Fruit fly (Drosophila melanogaster): Measurements from ENCODE around the gene CG46462.

CG46462 gene

DNA sequence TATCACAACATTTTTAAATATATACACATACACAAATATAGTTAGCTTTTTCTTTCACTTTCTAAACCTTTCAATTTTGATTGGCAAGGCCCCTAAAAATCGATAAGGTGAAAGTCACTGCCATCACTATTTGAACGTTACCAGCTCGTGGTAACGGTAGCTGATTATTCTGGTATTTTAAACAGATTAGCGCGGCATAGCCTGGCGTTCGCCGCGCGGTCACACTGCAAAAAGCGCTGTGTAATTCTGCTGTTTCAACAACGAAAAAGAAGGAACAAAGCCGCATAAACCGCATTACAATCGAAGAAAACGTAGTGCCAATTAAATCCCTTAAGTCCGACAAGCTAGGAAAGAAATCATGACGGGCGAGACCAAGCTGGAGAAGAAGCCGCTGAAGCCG is 16.7 kb upstream of the CG46462 start, which contains the start of gene Rpn1:
Gene Rpn1 (plus strand): TSS at position 219 of the 400 bp plus-strand sequence.
- TF ChIP-seq CG14711 (tag; optimal IDR thresholded peaks at IDR 0.05) = peak; percentile 12
- peak; percentile 33 for TF ChIP-seq ovo (GFP tag; optimal IDR thresholded peaks at IDR 0.05)
- TF ChIP-seq toe (GFP tag; optimal IDR thresholded peaks at IDR 0.05) = no peak
- peak in 1 of 2 experiments; percentile 70 for TF ChIP-seq cnc (optimal IDR thresholded peaks at IDR 0.05)
- TF ChIP-seq CG1620 (GFP tag; optimal IDR thresholded peaks at IDR 0.05) = peak; percentile 63
- no peak for TF ChIP-seq pad (GFP tag; optimal IDR thresholded peaks at IDR 0.05)
- peak; percentile 64 for TF ChIP-seq Mnt (GFP tag; optimal IDR thresholded peaks at IDR 0.05)
- no peak for TF ChIP-seq CG12768 (GFP tag; optimal IDR thresholded peaks at IDR 0.05)
- no peak for TF ChIP-seq Hr96 (GFP tag; optimal IDR thresholded peaks at IDR 0.05)
- peak; percentile 55 for TF ChIP-seq bab1 (GFP tag; optimal IDR thresholded peaks at IDR 0.05)

DNA sequence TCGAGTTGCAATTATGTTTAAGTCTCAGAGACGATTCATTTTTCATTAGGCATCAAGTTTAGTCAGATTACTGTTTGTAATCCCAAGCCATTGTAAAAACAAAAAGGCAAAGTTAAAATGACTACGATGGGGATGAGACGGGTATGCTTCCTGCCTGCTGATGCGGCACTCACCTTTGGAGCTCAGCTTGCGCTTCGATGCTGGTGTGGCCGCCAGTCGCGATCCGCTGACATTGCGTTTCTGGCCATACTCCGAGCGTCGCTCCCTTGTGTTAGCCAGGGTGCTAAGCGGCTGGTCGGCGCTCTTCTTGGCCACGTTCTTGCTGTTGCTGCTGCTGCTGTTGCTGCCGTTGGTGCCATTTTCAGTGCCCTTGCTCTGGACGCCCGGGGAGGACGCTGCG is 11.5 kb upstream of the CG46462 start:
- TF ChIP-seq tj (GFP tag; optimal IDR thresholded peaks at IDR 0.05) = peak; percentile 91
- no peak for TF ChIP-seq Clk (GFP tag; optimal IDR thresholded peaks at IDR 0.05)

DNA sequence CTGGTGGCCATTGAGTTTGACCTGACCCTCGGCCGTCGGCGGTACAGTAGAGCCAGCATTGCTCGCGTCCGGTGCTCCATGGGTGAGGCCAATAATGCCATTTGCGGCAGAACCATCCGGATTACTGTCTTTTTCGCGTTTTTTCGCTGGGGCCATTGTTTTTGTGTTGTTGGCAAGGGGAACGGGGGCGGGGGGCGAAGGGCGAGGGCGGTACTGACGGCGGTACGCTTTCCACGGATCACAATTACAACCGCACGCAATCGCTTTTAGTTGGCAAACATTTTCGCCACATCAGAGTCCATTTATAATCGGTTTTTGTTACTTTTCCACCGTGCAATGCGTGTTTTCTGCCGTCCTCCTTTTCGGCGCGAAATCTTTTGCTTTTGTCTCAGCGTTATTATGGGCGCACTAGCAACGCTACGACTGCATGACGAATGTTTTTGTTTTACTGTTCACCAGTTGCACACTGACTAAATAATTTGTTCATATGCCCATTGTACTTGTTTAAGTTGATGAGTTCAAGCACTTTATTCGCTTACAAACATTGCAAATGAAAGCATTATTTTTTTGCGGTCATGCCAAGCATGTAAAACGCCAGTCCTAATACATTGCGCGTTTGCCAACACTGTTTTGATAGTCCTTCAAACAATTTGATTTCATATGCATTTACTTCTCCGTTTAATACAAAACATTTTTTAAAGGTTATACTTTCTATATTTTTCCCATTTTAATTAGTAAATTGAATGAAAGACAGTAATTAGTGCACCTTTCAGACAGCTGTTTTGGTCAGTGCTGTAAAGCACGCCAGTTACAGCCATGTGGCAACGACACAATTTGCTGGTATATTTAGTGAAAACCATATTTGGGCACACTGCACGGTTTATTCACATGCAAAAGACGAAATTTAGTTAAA is 8.4 kb upstream of the CG46462 start, which contains the start of gene Pfdn6:
Gene Pfdn6 (plus strand): TSS at position 839 of the 913 bp plus-strand sequence.
- TF ChIP-seq CG33017 (tag; optimal IDR thresholded peaks at IDR 0.05) = peak; percentile 64
- no peak for TF ChIP-seq cnc (optimal IDR thresholded peaks at IDR 0.05)
- TF ChIP-seq Hr96 (GFP tag; optimal IDR thresholded peaks at IDR 0.05) = no peak
- TF ChIP-seq tj (GFP tag; optimal IDR thresholded peaks at IDR 0.05) = peak; percentile 80
- peak; percentile 85 for TF ChIP-seq Crg-1 (GFP tag; optimal IDR thresholded peaks at IDR 0.05)
- TF ChIP-seq CG14711 (tag; optimal IDR thresholded peaks at IDR 0.05) = peak; percentile 67
- TF ChIP-seq CG1620 (GFP tag; optimal IDR thresholded peaks at IDR 0.05) = peak; percentile 77
- TF ChIP-seq CG5204 (GFP tag; optimal IDR thresholded peaks at IDR 0.05) = no peak
- TF ChIP-seq CG11617 (GFP tag; optimal IDR thresholded peaks at IDR 0.05) = peak; percentile 94
- peak; percentile 79 for TF ChIP-seq CG7045 (GFP tag; optimal IDR thresholded peaks at IDR 0.05)
- peak; percentile 43 for TF ChIP-seq cic (GFP tag; optimal IDR thresholded peaks at IDR 0.05)
- TF ChIP-seq pad (GFP tag; optimal IDR thresholded peaks at IDR 0.05) = peak; percentile 78
- peak; percentile 69 for TF ChIP-seq CG12768 (GFP tag; optimal IDR thresholded peaks at IDR 0.05)
- peak; percentile 65 for TF ChIP-seq ovo (GFP tag; optimal IDR thresholded peaks at IDR 0.05)
- peak; percentile 88 for TF ChIP-seq Mnt (GFP tag; optimal IDR thresholded peaks at IDR 0.05)
- TF ChIP-seq toe (GFP tag; optimal IDR thresholded peaks at IDR 0.05) = peak; percentile 61
- TF ChIP-seq kay (GFP tag; ENCODE audit: borderline replicate concordance) = no peak
- peak; percentile 76 for TF ChIP-seq Clk (GFP tag; optimal IDR thresholded peaks at IDR 0.05)
- peak; percentile 70 for TF ChIP-seq CG7101 (tag; optimal IDR thresholded peaks at IDR 0.05)
- TF ChIP-seq bab1 (GFP tag; optimal IDR thresholded peaks at IDR 0.05) = peak; percentile 97

DNA sequence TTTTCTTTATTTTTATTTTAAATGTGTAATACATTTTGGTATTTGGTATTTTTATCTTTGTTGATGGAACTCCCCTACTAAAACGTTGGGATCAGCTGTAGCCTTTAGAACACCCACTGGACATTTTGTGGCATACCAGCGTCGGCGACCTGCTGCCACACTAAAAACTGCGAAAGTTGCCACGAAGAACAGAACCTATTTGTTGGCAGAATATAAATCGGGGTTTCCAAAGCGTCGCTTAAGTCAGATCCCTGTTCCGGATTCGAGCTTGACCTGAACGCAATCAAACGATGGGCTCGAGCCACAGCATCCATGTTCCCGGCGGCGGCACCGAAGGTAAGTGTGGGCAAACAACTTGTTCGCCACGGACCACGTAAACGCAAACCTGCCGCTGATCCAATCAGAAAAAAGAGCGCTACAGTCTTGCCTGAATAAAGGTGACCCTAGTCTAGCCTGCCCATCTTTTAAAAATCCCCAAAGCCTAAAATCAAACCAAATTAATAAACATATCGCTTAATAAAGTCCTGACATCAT is 6.7 kb upstream of the CG46462 start, which contains the start of gene Grasp65:
Gene Grasp65 (plus strand): TSS at position 173 of the 534 bp plus-strand sequence.
- TF ChIP-seq Mnt (GFP tag; optimal IDR thresholded peaks at IDR 0.05) = no peak
- TF ChIP-seq pad (GFP tag; optimal IDR thresholded peaks at IDR 0.05) = no peak
- no peak for TF ChIP-seq cnc (optimal IDR thresholded peaks at IDR 0.05)
- no peak for TF ChIP-seq CG5204 (GFP tag; optimal IDR thresholded peaks at IDR 0.05)
- TF ChIP-seq Hr96 (GFP tag; optimal IDR thresholded peaks at IDR 0.05) = no peak
- TF ChIP-seq CG7045 (GFP tag; optimal IDR thresholded peaks at IDR 0.05) = peak; percentile 4
- peak; percentile 22 for TF ChIP-seq tj (GFP tag; optimal IDR thresholded peaks at IDR 0.05)
- TF ChIP-seq CG12768 (GFP tag; optimal IDR thresholded peaks at IDR 0.05) = no peak
- TF ChIP-seq cic (GFP tag; optimal IDR thresholded peaks at IDR 0.05) = peak; percentile 27
- no peak for TF ChIP-seq kay (GFP tag; ENCODE audit: borderline replicate concordance)
- peak; percentile 31 for TF ChIP-seq CG7101 (tag; optimal IDR thresholded peaks at IDR 0.05)
- peak; percentile 17 for TF ChIP-seq CG11617 (GFP tag; optimal IDR thresholded peaks at IDR 0.05)
- no peak for TF ChIP-seq CG1620 (GFP tag; optimal IDR thresholded peaks at IDR 0.05)
- TF ChIP-seq bab1 (GFP tag; optimal IDR thresholded peaks at IDR 0.05) = peak; percentile 67
- TF ChIP-seq Crg-1 (GFP tag; optimal IDR thresholded peaks at IDR 0.05) = no peak
- no peak for TF ChIP-seq ovo (GFP tag; optimal IDR thresholded peaks at IDR 0.05)
- TF ChIP-seq toe (GFP tag; optimal IDR thresholded peaks at IDR 0.05) = no peak
- TF ChIP-seq Clk (GFP tag; optimal IDR thresholded peaks at IDR 0.05) = no peak
- no peak for TF ChIP-seq CG14711 (tag; optimal IDR thresholded peaks at IDR 0.05)
- TF ChIP-seq CG33017 (tag; optimal IDR thresholded peaks at IDR 0.05) = peak; percentile 13

- TF ChIP-seq CG14711 (tag; optimal IDR thresholded peaks at IDR 0.05) = peak; percentile 74
- peak; percentile 6 for TF ChIP-seq Crg-1 (GFP tag; optimal IDR thresholded peaks at IDR 0.05)
- TF ChIP-seq cic (GFP tag; optimal IDR thresholded peaks at IDR 0.05) = no peak
- no peak for TF ChIP-seq CG5204 (GFP tag; optimal IDR thresholded peaks at IDR 0.05)
- TF ChIP-seq CG12768 (GFP tag; optimal IDR thresholded peaks at IDR 0.05) = peak; percentile 43
- peak; percentile 7 for TF ChIP-seq tj (GFP tag; optimal IDR thresholded peaks at IDR 0.05)
- TF ChIP-seq cnc (optimal IDR thresholded peaks at IDR 0.05) = no peak
- peak; percentile 63 for TF ChIP-seq Hr96 (GFP tag; optimal IDR thresholded peaks at IDR 0.05)
- peak; percentile 79 for TF ChIP-seq CG1620 (GFP tag; optimal IDR thresholded peaks at IDR 0.05)
- peak; percentile 31 for TF ChIP-seq ovo (GFP tag; optimal IDR thresholded peaks at IDR 0.05)
- TF ChIP-seq CG7101 (tag; optimal IDR thresholded peaks at IDR 0.05) = peak; percentile 75
- TF ChIP-seq kay (GFP tag; ENCODE audit: borderline replicate concordance) = no peak
- TF ChIP-seq toe (GFP tag; optimal IDR thresholded peaks at IDR 0.05) = peak; percentile 76
- no peak for TF ChIP-seq Mnt (GFP tag; optimal IDR thresholded peaks at IDR 0.05)
- no peak for TF ChIP-seq pad (GFP tag; optimal IDR thresholded peaks at IDR 0.05)
- peak; percentile 28 for TF ChIP-seq Clk (GFP tag; optimal IDR thresholded peaks at IDR 0.05)
- TF ChIP-seq CG11617 (GFP tag; optimal IDR thresholded peaks at IDR 0.05) = peak; percentile 62
- peak; percentile 65 for TF ChIP-seq CG33017 (tag; optimal IDR thresholded peaks at IDR 0.05)
- peak; percentile 42 for TF ChIP-seq CG7045 (GFP tag; optimal IDR thresholded peaks at IDR 0.05)
- peak; percentile 66 for TF ChIP-seq bab1 (GFP tag; optimal IDR thresholded peaks at IDR 0.05)
Observed at dm6 chr3L:19928435-19929011, 3.0 kb upstream of the CG46462 start, which contains the start of the genes CG8004 and RhoGDI. CG8004 (minus strand) TSS chr3L:19928508. RhoGDI (plus strand) TSS chr3L:19928743.
